Worm (Caenorhabditis elegans): ENCODE measurements around the gene K08B12.3.

The K08B12.3 gene

DNA sequence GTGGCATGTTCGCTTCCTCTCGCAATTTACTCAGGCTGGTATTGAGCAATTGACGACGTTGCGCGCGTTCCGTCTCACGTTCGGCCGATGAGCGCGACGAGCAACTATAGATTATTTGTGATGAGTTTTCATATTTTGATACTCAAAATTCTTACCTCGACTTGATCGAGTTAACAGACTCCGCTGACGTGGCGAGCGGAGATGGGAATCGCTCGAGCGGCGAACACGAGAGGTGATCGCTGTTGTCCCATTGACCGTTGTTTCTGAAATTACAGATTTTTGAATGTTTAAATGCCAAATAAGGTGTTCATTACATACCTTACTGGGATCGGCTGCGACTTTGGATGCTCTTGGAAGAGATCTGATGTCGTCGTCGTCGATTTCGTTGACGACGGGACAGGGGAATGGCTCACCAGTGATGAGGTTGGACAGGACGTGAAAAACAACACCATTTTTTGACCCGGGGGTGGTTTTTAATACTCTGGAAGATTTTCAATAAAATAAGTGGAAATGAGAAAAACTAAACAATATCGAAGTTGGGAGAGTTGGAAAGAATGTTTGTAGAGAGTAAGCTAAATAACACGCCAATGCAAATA, 8.3 kb upstream of the K08B12.3 start, which contains the start of gene W06H8.6:
Gene W06H8.6 (minus strand): TSS at position 481 of the 596 bp plus-strand sequence.
- TF ChIP-seq tbx-2 (tag; optimal IDR thresholded peaks at IDR 0.05): no peak
- peak; percentile 52 for TF ChIP-seq pha-4 (tag; optimal IDR thresholded peaks at IDR 0.05)
- peak; percentile 28 for TF ChIP-seq egl-5 (tag; optimal IDR thresholded peaks at IDR 0.05)
- peak; percentile 87 for TF ChIP-seq ama-1 (optimal IDR thresholded peaks at IDR 0.05)
- no peak for TF ChIP-seq elt-3 (tag; optimal IDR thresholded peaks at IDR 0.05)
- no peak for TF ChIP-seq nhr-11 (tag; optimal IDR thresholded peaks at IDR 0.05)
- TF ChIP-seq lsy-12 (tag; optimal IDR thresholded peaks at IDR 0.05): peak; percentile 35
- no peak for TF ChIP-seq nhr-28 (tag; optimal IDR thresholded peaks at IDR 0.05)
- TF ChIP-seq nhr-43 (tag; optimal IDR thresholded peaks at IDR 0.05; ENCODE audit: poor library complexity, severe bottlenecking): peak; percentile 34
- peak; percentile 24 for TF ChIP-seq jun-1 (tag; optimal IDR thresholded peaks at IDR 0.05)

- TF ChIP-seq mml-1 (tag; optimal IDR thresholded peaks at IDR 0.05): no peak
- TF ChIP-seq eor-1 (tag; optimal IDR thresholded peaks at IDR 0.05): no peak
- peak; percentile 91 for TF ChIP-seq nfya-1 (tag; optimal IDR thresholded peaks at IDR 0.05; ENCODE audit: insufficient read depth)
- no peak for TF ChIP-seq ztf-11 (tag; optimal IDR thresholded peaks at IDR 0.05)
- peak; percentile 92 for TF ChIP-seq nhr-23 (tag; optimal IDR thresholded peaks at IDR 0.05)
- TF ChIP-seq lsy-12 (tag; optimal IDR thresholded peaks at IDR 0.05): peak; percentile 96
- peak; percentile 96 for TF ChIP-seq jun-1 (tag; optimal IDR thresholded peaks at IDR 0.05)
- peak; percentile 85 for TF ChIP-seq zag-1 (tag; optimal IDR thresholded peaks at IDR 0.05)
- peak; percentile 59 for TF ChIP-seq ceh-82 (tag; optimal IDR thresholded peaks at IDR 0.05)
- TF ChIP-seq aly-2 (tag; optimal IDR thresholded peaks at IDR 0.05): no peak
- TF ChIP-seq elt-2 (tag; optimal IDR thresholded peaks at IDR 0.05): peak; percentile 86
- no peak for TF ChIP-seq fos-1 (tag; optimal IDR thresholded peaks at IDR 0.05)
- TF ChIP-seq fkh-2 (tag; optimal IDR thresholded peaks at IDR 0.05): no peak
- peak; percentile 91 for TF ChIP-seq nhr-43 (tag; optimal IDR thresholded peaks at IDR 0.05; ENCODE audit: poor library complexity, severe bottlenecking)
- peak; percentile 24 for TF ChIP-seq lin-15B (tag; optimal IDR thresholded peaks at IDR 0.05)
- peak; percentile 27 for TF ChIP-seq ceh-16 (tag; optimal IDR thresholded peaks at IDR 0.05)
- peak; percentile 84 for TF ChIP-seq ztf-4 (tag; optimal IDR thresholded peaks at IDR 0.05)
- peak; percentile 90 for TF ChIP-seq tbx-2 (tag; optimal IDR thresholded peaks at IDR 0.05)
- no peak for TF ChIP-seq ceh-9 (tag; optimal IDR thresholded peaks at IDR 0.05)
- TF ChIP-seq snpc-4 (tag; optimal IDR thresholded peaks at IDR 0.05): peak; percentile 66
- peak; percentile 97 for TF ChIP-seq hmg-11 (tag; optimal IDR thresholded peaks at IDR 0.05)
- TF ChIP-seq ama-1 (optimal IDR thresholded peaks at IDR 0.05): peak; percentile 99
- TF ChIP-seq nhr-25 (tag; optimal IDR thresholded peaks at IDR 0.05): peak; percentile 73
- TF ChIP-seq pha-4 (tag; optimal IDR thresholded peaks at IDR 0.05): peak; percentile 97
- TF ChIP-seq pqm-1 (tag; optimal IDR thresholded peaks at IDR 0.05): peak; percentile 93
- peak; percentile 86 for TF ChIP-seq elt-1 (tag; optimal IDR thresholded peaks at IDR 0.05)
- TF ChIP-seq nhr-28 (tag; optimal IDR thresholded peaks at IDR 0.05): no peak
- no peak for TF ChIP-seq nhr-77 (tag; optimal IDR thresholded peaks at IDR 0.05)
- peak; percentile 96 for TF ChIP-seq lin-39 (tag; optimal IDR thresholded peaks at IDR 0.05)
- TF ChIP-seq egl-27 (tag; optimal IDR thresholded peaks at IDR 0.05): no peak
- peak in 1 of 3 experiments; percentile 20 for TF ChIP-seq elt-3 (tag; optimal IDR thresholded peaks at IDR 0.05)
- peak; percentile 95 for TF ChIP-seq mdl-1 (tag; optimal IDR thresholded peaks at IDR 0.05)
- TF ChIP-seq ceh-28 (tag; optimal IDR thresholded peaks at IDR 0.05): peak; percentile 62
- peak; percentile 59 for TF ChIP-seq egl-5 (tag; optimal IDR thresholded peaks at IDR 0.05)
- peak; percentile 22 for TF ChIP-seq skn-1 (tag; optimal IDR thresholded peaks at IDR 0.05)
- TF ChIP-seq ZK546.5 (tag; optimal IDR thresholded peaks at IDR 0.05): no peak
- TF ChIP-seq unc-39 (tag; optimal IDR thresholded peaks at IDR 0.05): no peak
- peak; percentile 93 for TF ChIP-seq nhr-11 (tag; optimal IDR thresholded peaks at IDR 0.05)
- TF ChIP-seq nhr-76 (tag; optimal IDR thresholded peaks at IDR 0.05): no peak
- TF ChIP-seq nhr-12 (tag; optimal IDR thresholded peaks at IDR 0.05): no peak
- TF ChIP-seq unc-62 (GFP tag; optimal IDR thresholded peaks at IDR 0.05): peak; percentile 75
- peak; percentile 83 for TF ChIP-seq fkh-10 (GFP tag; optimal IDR thresholded peaks at IDR 0.05)
- TF ChIP-seq nhr-237 (tag; optimal IDR thresholded peaks at IDR 0.05): no peak
- TF ChIP-seq R02D3.7 (tag; optimal IDR thresholded peaks at IDR 0.05): peak; percentile 71
- TF ChIP-seq nhr-67 (tag; optimal IDR thresholded peaks at IDR 0.05): no peak
- no peak for TF ChIP-seq daf-12 (tag; optimal IDR thresholded peaks at IDR 0.05)
- TF ChIP-seq sea-2 (GFP tag; optimal IDR thresholded peaks at IDR 0.05): no peak
These were observed 7.4 kb upstream of the K08B12.3 start for ce11 chrV:6227326-6228246.

Data from whole organism, L3 larva.